Worm (Caenorhabditis elegans): ENCODE data around the gene apa-2.
A peak's percentile ranks its signal among the peaks of the same experiment; 100 is the strongest.

apa-2 gene

ce11 chrX:9347380-9347979 is 9.0 kb downstream of the apa-2 start, which contains the start of gene oga-1:
Gene oga-1, minus strand, starts transcription at chrX:9347430.
- peak; percentile 60 for TF ChIP-seq lin-13 (GFP tag; optimal IDR thresholded peaks at IDR 0.05)
- no peak for TF ChIP-seq ztf-11 (tag; optimal IDR thresholded peaks at IDR 0.05)
- no peak for TF ChIP-seq ceh-16 (tag; optimal IDR thresholded peaks at IDR 0.05)
- peak; percentile 92 for TF ChIP-seq crh-2 (tag; optimal IDR thresholded peaks at IDR 0.05)
- peak; percentile 33 for TF ChIP-seq lin-11 (tag; optimal IDR thresholded peaks at IDR 0.05)
- TF ChIP-seq nhr-25 (tag; optimal IDR thresholded peaks at IDR 0.05): peak; percentile 73
- TF ChIP-seq mab-5 (tag; optimal IDR thresholded peaks at IDR 0.05): peak; percentile 39
- no peak for TF ChIP-seq skn-1 (tag; optimal IDR thresholded peaks at IDR 0.05)
- TF ChIP-seq R02D3.7 (tag; optimal IDR thresholded peaks at IDR 0.05): no peak
- peak; percentile 95 for TF ChIP-seq nhr-129 (tag; optimal IDR thresholded peaks at IDR 0.05)
- no peak for TF ChIP-seq nhr-10 (tag; optimal IDR thresholded peaks at IDR 0.05)
- peak; percentile 94 for TF ChIP-seq C34F6.9 (tag; optimal IDR thresholded peaks at IDR 0.05)
- TF ChIP-seq unc-62 (GFP tag; optimal IDR thresholded peaks at IDR 0.05): no peak
- no peak for TF ChIP-seq nhr-237 (tag; optimal IDR thresholded peaks at IDR 0.05)
- peak; percentile 24 for TF ChIP-seq blmp-1 (tag; optimal IDR thresholded peaks at IDR 0.05; ENCODE audit: insufficient read depth)
- TF ChIP-seq zag-1 (tag; optimal IDR thresholded peaks at IDR 0.05): peak; percentile 4
- TF ChIP-seq alr-1 (tag; optimal IDR thresholded peaks at IDR 0.05): no peak
- peak; percentile 18 for TF ChIP-seq egl-27 (tag; optimal IDR thresholded peaks at IDR 0.05)
- TF ChIP-seq gmeb-1 (tag; optimal IDR thresholded peaks at IDR 0.05): no peak
- peak; percentile 60 for TF ChIP-seq nhr-21 (tag; optimal IDR thresholded peaks at IDR 0.05)
- TF ChIP-seq ztf-4 (tag; optimal IDR thresholded peaks at IDR 0.05): peak; percentile 54
- TF ChIP-seq nhr-12 (tag; optimal IDR thresholded peaks at IDR 0.05): no peak
- peak; percentile 71 for TF ChIP-seq unc-55 (GFP tag; optimal IDR thresholded peaks at IDR 0.05)
- peak; percentile 11 for TF ChIP-seq nhr-6 (tag; optimal IDR thresholded peaks at IDR 0.05)
- peak; percentile 11 for TF ChIP-seq sem-4 (tag; optimal IDR thresholded peaks at IDR 0.05)
- no peak for TF ChIP-seq snpc-4 (tag; optimal IDR thresholded peaks at IDR 0.05)
- peak in 1 of 2 experiments; percentile 83 for TF ChIP-seq lsy-2 (tag; optimal IDR thresholded peaks at IDR 0.05)
- no peak for TF ChIP-seq mbf-1 (tag; optimal IDR thresholded peaks at IDR 0.05)
- TF ChIP-seq ceh-82 (tag; optimal IDR thresholded peaks at IDR 0.05): no peak
- peak; percentile 77 for TF ChIP-seq fos-1 (tag; optimal IDR thresholded peaks at IDR 0.05)
- peak; percentile 70 for TF ChIP-seq sma-9 (GFP tag; optimal IDR thresholded peaks at IDR 0.05)
- no peak for TF ChIP-seq sma-9 (tag; optimal IDR thresholded peaks at IDR 0.05)
- TF ChIP-seq mdl-1 (tag; optimal IDR thresholded peaks at IDR 0.05): peak; percentile 87 to 88
- TF ChIP-seq ztf-1 (GFP tag; conservative IDR thresholded peaks at IDR 0.05): no peak
- no peak for TF ChIP-seq aly-2 (tag; optimal IDR thresholded peaks at IDR 0.05)
- TF ChIP-seq lin-39 (tag; optimal IDR thresholded peaks at IDR 0.05): no peak

- TF ChIP-seq fos-1 (tag; optimal IDR thresholded peaks at IDR 0.05) (no peak), ztf-1 (GFP tag; conservative IDR thresholded peaks at IDR 0.05) (no peak), mbf-1 (tag; optimal IDR thresholded peaks at IDR 0.05) (no peak), blmp-1 (tag; optimal IDR thresholded peaks at IDR 0.05; ENCODE audit: insufficient read depth) (no peak), unc-55 (GFP tag; optimal IDR thresholded peaks at IDR 0.05) (peak; percentile 56), nhr-23 (tag; optimal IDR thresholded peaks at IDR 0.05) (no peak)
Observed at ce11 chrX:9349844-9350556, 11.5 kb downstream of the apa-2 start, which contains the start of gene flp-20. Gene flp-20, minus strand, starts transcription at chrX:9349894.

ce11 chrX:9361136-9361535 is 22.7 kb downstream of the apa-2 start:
- TF ChIP-seq ztf-1 (GFP tag; conservative IDR thresholded peaks at IDR 0.05): no peak

ce11 chrX:9364082-9364481 is 25.6 kb downstream of the apa-2 start:
- TF ChIP-seq sma-9 (GFP tag; optimal IDR thresholded peaks at IDR 0.05) (peak; percentile 56), sma-9 (tag; optimal IDR thresholded peaks at IDR 0.05) (no peak), nhr-12 (tag; optimal IDR thresholded peaks at IDR 0.05) (no peak), unc-39 (tag; optimal IDR thresholded peaks at IDR 0.05) (no peak), gmeb-1 (tag; optimal IDR thresholded peaks at IDR 0.05) (no peak), lin-11 (tag; optimal IDR thresholded peaks at IDR 0.05) (no peak), fos-1 (tag; optimal IDR thresholded peaks at IDR 0.05) (peak; percentile 45), lsy-2 (tag; optimal IDR thresholded peaks at IDR 0.05) (no peak)
